Worm (Caenorhabditis elegans) whole organism, L1 larva: ENCODE measurements around the gene F47B8.3.

Experiments used
- F16B12.6 ChIP-seq: fragments of 150-350 bp; optimal IDR thresholded peaks from 2 replicates; lab custom pipeline; 2014; ENCODE audit warnings: missing biosample characterization, missing genetic modification characterization
- alr-1 ChIP-seq: fragments of 200-800 bp; sonication (Bioruptor generic); optimal IDR thresholded peaks from 2 replicates; lab custom pipeline; 2018; ENCODE audit warnings: borderline replicate concordance, mild to moderate bottlenecking, missing genetic modification characterization, missing compliant biosample characterization
- ceh-8 ChIP-seq: fragments of 200-800 bp; sonication (Bioruptor generic); optimal IDR thresholded peaks from 2 replicates; lab custom pipeline; 2018; ENCODE audit warnings: mild to moderate bottlenecking, missing genetic modification characterization, moderate library complexity, missing compliant biosample characterization
- ceh-82 ChIP-seq, 3 experiments: fragments of 150-350 bp in 1 of 3; sonication (generic microtip) in 2 of 3; optimal IDR thresholded peaks; 2 replicates each; lab custom pipeline; 2014 to 2017; ENCODE audit warnings: missing biosample characterization in 3 of 3, missing genetic modification characterization in 3 of 3
- ceh-90 ChIP-seq: sonication (generic microtip); optimal IDR thresholded peaks from 2 replicates; lab custom pipeline; 2016; ENCODE audit warnings: missing genetic modification characterization, missing compliant biosample characterization
- fos-1 ChIP-seq: fragments of 150-350 bp; optimal IDR thresholded peaks from 2 replicates; lab custom pipeline; 2014; ENCODE audit warnings: missing biosample characterization, missing genetic modification characterization
- jun-1 ChIP-seq: fragments of 150-350 bp; optimal IDR thresholded peaks from 2 replicates; lab custom pipeline; 2014; ENCODE audit warnings: missing biosample characterization, missing genetic modification reagents, missing genetic modification characterization
- lin-13 ChIP-seq: fragments of 150-350 bp; optimal IDR thresholded peaks from 2 replicates; lab custom pipeline; 2014; ENCODE audit warnings: missing biosample characterization, missing genetic modification reagents, missing genetic modification characterization
- nhr-11 ChIP-seq: fragments of 150-350 bp; optimal IDR thresholded peaks from 2 replicates; lab custom pipeline; 2014; ENCODE audit warnings: missing biosample characterization, missing genetic modification characterization
- nhr-12 ChIP-seq: sonication (generic microtip); optimal IDR thresholded peaks from 2 replicates; lab custom pipeline; 2017; ENCODE audit warnings: missing biosample characterization, missing genetic modification characterization
- nhr-77 ChIP-seq: fragments of 150-350 bp; optimal IDR thresholded peaks from 2 replicates; lab custom pipeline; 2014; ENCODE audit warnings: missing biosample characterization, missing genetic modification characterization
- pqm-1 ChIP-seq: sonication (generic microtip); optimal IDR thresholded peaks from 3 replicates; lab custom pipeline; 2017; ENCODE audit warnings: missing biosample characterization, missing genetic modification characterization
- snpc-4 ChIP-seq: fragments of 150-350 bp; optimal IDR thresholded peaks from 2 replicates; lab custom pipeline; 2014; ENCODE audit warnings: missing biosample characterization, missing genetic modification characterization
- ztf-4 ChIP-seq: fragments of 150-350 bp; optimal IDR thresholded peaks from 2 replicates; lab custom pipeline; 2014; ENCODE audit warnings: missing biosample characterization, missing genetic modification characterization

- no peak for TF ChIP-seq snpc-4 (tag; lab: Kevin White, UChicago)
- TF ChIP-seq nhr-12 (tag; lab: Kevin White, UChicago) = no peak
- no peak for TF ChIP-seq fos-1
- no peak for TF ChIP-seq jun-1 (tag; lab: Kevin White, UChicago)
- TF ChIP-seq lin-13 (GFP tag; lab: Kevin White, UChicago) = no peak
- no peak for TF ChIP-seq ceh-8 (GFP tag; lab: Kevin White, UChicago)
- no peak for TF ChIP-seq nhr-77
- no peak for TF ChIP-seq F16B12.6 (tag; lab: Kevin White, UChicago)
- no peak for TF ChIP-seq nhr-11 (tag; lab: Kevin White, UChicago)
- TF ChIP-seq ceh-82 (tag; optimal IDR thresholded peaks at IDR 0.05; lab: Kevin White, UChicago) = no peak
- no peak for TF ChIP-seq pqm-1 (tag; lab: Kevin White, UChicago)
- TF ChIP-seq alr-1 (tag; lab: Kevin White, UChicago) = no peak
- no peak for TF ChIP-seq ceh-90
- no peak for TF ChIP-seq ztf-4 (tag; lab: Kevin White, UChicago)
Measured at ce11 chrV:14299569-14300064, 23.2 kb downstream of the F47B8.3 start, which contains the start of the genes spig-3 and F14D7.12.
